Fruit fly (Drosophila melanogaster): Measurements from ENCODE around the gene zuc.
A peak's percentile ranks its signal among the peaks of the same experiment; 100 is the strongest.

- TF ChIP-seq Hr96 (GFP tag; optimal IDR thresholded peaks at IDR 0.05), result peak; percentile 7
- no peak for TF ChIP-seq CG11617 (GFP tag; optimal IDR thresholded peaks at IDR 0.05)
- TF ChIP-seq ovo (GFP tag; optimal IDR thresholded peaks at IDR 0.05), result no peak
- no peak for TF ChIP-seq CG7045 (GFP tag; optimal IDR thresholded peaks at IDR 0.05)
- TF ChIP-seq toe (GFP tag; optimal IDR thresholded peaks at IDR 0.05), result no peak
- TF ChIP-seq Mnt (GFP tag; optimal IDR thresholded peaks at IDR 0.05), result no peak
- TF ChIP-seq CG7101 (tag; optimal IDR thresholded peaks at IDR 0.05), result no peak
- no peak for TF ChIP-seq Clk (GFP tag; optimal IDR thresholded peaks at IDR 0.05)
- no peak for TF ChIP-seq kay (GFP tag; ENCODE audit: borderline replicate concordance)
Measured at dm6 chr2L:12029594-12030197, 40.0 kb upstream of the zuc start.
